Fruit fly (Drosophila melanogaster) whole organism, prepupa: ENCODE data around the gene CG11444.

Experiments
- Blimp-1 ChIP-seq: fragments of 200-800 bp; sonication (Bioruptor generic); optimal IDR thresholded peaks from 3 replicates; lab custom pipeline; 2017; ENCODE audit warnings: missing biosample characterization, missing genetic modification characterization, mild to moderate bottlenecking, moderate library complexity, missing genetic modification reagents
- CG10669 ChIP-seq: fragments of 200-800 bp; sonication (Bioruptor generic); optimal IDR thresholded peaks from 3 replicates; lab custom pipeline; 2018; ENCODE audit warnings: missing biosample characterization, mild to moderate bottlenecking, missing genetic modification characterization, moderate library complexity
- CG11762 ChIP-seq: fragments of 200-800 bp; sonication (Bioruptor generic); optimal IDR thresholded peaks from 3 replicates; lab custom pipeline; 2016; ENCODE audit warnings: missing biosample characterization, missing genetic modification characterization; ENCODE audit not compliant: insufficient read depth
- CG34406 ChIP-seq: fragments of 200-800 bp; sonication (Bioruptor generic); optimal IDR thresholded peaks from 3 replicates; lab custom pipeline; 2016; ENCODE audit warnings: missing biosample characterization, missing genetic modification characterization
- CG4318 ChIP-seq: fragments of 200-800 bp; sonication (Bioruptor generic); optimal IDR thresholded peaks from 3 replicates; lab custom pipeline; 2017; ENCODE audit warnings: missing biosample characterization, mild to moderate bottlenecking, missing genetic modification characterization
- CG6854 ChIP-seq: fragments of 200-800 bp; sonication (Bioruptor generic); optimal IDR thresholded peaks from 2 replicates; lab custom pipeline; 2017; ENCODE audit warnings: missing biosample characterization, mild to moderate bottlenecking, missing genetic modification characterization
- Ets21C ChIP-seq: fragments of 200-800 bp; sonication (Bioruptor generic); optimal IDR thresholded peaks from 3 replicates; lab custom pipeline; 2016; ENCODE audit warnings: missing biosample characterization, missing genetic modification characterization
- Gug ChIP-seq: fragments of 200-800 bp; sonication (Bioruptor generic); IDR thresholded peaks from 2 replicates; pipeline ENCODE4 v1.3.6; 2022; ENCODE audit warnings: missing biosample characterization, missing genetic modification characterization
- Hr39 ChIP-seq: fragments of 200-800 bp; sonication (Bioruptor generic); optimal IDR thresholded peaks from 2 replicates; lab custom pipeline; 2016; ENCODE audit warnings: missing biosample characterization, missing genetic modification characterization
- Smox ChIP-seq: fragments of 200-800 bp; sonication (Bioruptor generic); optimal IDR thresholded peaks from 3 replicates; lab custom pipeline; 2016; ENCODE audit warnings: missing biosample characterization, missing genetic modification characterization
- Sox15 ChIP-seq: fragments of 200-800 bp; sonication (Bioruptor generic); optimal IDR thresholded peaks from 3 replicates; lab custom pipeline; 2016; ENCODE audit warnings: missing biosample characterization, missing genetic modification characterization
- eg ChIP-seq: fragments of 200-800 bp; sonication (Bioruptor generic); IDR thresholded peaks from 3 replicates; pipeline ENCODE4 v1.3.6; 2022; ENCODE audit warnings: missing biosample characterization, missing genetic modification characterization
- lz ChIP-seq: fragments of 200-800 bp; sonication (Bioruptor generic); optimal IDR thresholded peaks from 3 replicates; lab custom pipeline; 2016; ENCODE audit warnings: missing biosample characterization, missing genetic modification characterization
- ss ChIP-seq, 2 experiments: fragments of 200-800 bp; sonication (Bioruptor generic); optimal IDR thresholded peaks; 2 replicates in 1 of 2; 3 replicates in 1 of 2; lab custom pipeline; 2017 to 2018; ENCODE audit warnings: mild to moderate bottlenecking in 2 of 2, missing biosample characterization in 2 of 2, missing genetic modification characterization in 2 of 2, moderate library complexity in 1 of 2

- TF ChIP-seq CG10669 (GFP tag; lab: Kevin White, UChicago) (no peak), CG4318 (GFP tag; lab: Kevin White, UChicago) (no peak), CG6854 (GFP tag; lab: Kevin White, UChicago) (no peak), CG11762 (no peak), Blimp-1 (GFP tag; lab: Kevin White, UChicago) (no peak), Gug (GFP tag; lab: Robert Waterston, UW) (no peak), Ets21C (GFP tag; lab: Kevin White, UChicago) (no peak), eg (GFP tag; lab: Robert Waterston, UW) (0 out of 3 replicates have a peak, but pooled peaks have one; percentile 23), Sox15 (GFP tag; lab: Kevin White, UChicago) (no peak), CG34406 (GFP tag; lab: Kevin White, UChicago) (no peak), ss (GFP tag; optimal IDR thresholded peaks at IDR 0.05; lab: Kevin White, UChicago) (no peak), Smox (GFP tag; lab: Kevin White, UChicago) (no peak), Hr39 (no peak), lz (peak; percentile 3)
These were observed 27.6 kb upstream of the CG11444 start for dm6 chrX:4581769-4582168.
